Worm (Caenorhabditis elegans): ENCODE data around the gene tag-209.

- TF ChIP-seq unc-62 (GFP tag; optimal IDR thresholded peaks at IDR 0.05) (no peak), mdl-1 (tag; optimal IDR thresholded peaks at IDR 0.05) (no peak), ceh-82 (tag; optimal IDR thresholded peaks at IDR 0.05) (no peak), nhr-25 (tag; optimal IDR thresholded peaks at IDR 0.05) (no peak), nhr-10 (tag; optimal IDR thresholded peaks at IDR 0.05) (no peak), nhr-6 (tag; optimal IDR thresholded peaks at IDR 0.05) (no peak), lin-13 (GFP tag; optimal IDR thresholded peaks at IDR 0.05) (no peak), lsy-2 (tag; optimal IDR thresholded peaks at IDR 0.05) (no peak), snpc-4 (tag; optimal IDR thresholded peaks at IDR 0.05) (no peak), R02D3.7 (tag; optimal IDR thresholded peaks at IDR 0.05) (no peak), crh-2 (tag; optimal IDR thresholded peaks at IDR 0.05) (no peak), ama-1 (optimal IDR thresholded peaks at IDR 0.05) (no peak)
Observed at ce11 chrII:10834717-10835116, 47.6 kb downstream of the tag-209 start.
